Worm (Caenorhabditis elegans) whole organism, dauer: Measurements from ENCODE around the gene taf-3.

Source experiments
- unc-62 ChIP-seq: sonication (generic microtip); optimal IDR thresholded peaks from 2 replicates; lab custom pipeline; 2017; ENCODE audit warnings: missing biosample characterization, missing genetic modification reagents, missing genetic modification characterization

taf-3 gene

DNA sequence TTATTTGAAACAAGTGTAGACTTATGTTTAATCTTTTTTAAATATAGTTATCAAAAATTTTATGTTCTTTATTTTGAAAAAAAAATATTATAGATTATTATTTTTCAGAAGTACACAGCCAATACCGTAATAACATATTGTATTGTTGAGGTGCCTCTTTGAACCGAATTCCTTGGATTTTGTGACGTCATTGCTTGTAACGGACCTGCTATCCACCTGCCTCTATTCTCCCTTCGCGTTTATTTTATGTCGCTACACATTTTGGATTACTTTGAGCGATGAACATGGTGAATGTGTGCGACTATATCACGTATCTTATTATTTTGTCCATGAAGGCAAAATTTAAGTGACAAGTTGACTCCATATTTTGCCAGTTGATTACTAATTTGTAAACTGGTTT lies 5.0 kb upstream of the taf-3 start:
- TF ChIP-seq unc-62 (GFP tag; lab: Kevin White, UChicago) = no peak

DNA sequence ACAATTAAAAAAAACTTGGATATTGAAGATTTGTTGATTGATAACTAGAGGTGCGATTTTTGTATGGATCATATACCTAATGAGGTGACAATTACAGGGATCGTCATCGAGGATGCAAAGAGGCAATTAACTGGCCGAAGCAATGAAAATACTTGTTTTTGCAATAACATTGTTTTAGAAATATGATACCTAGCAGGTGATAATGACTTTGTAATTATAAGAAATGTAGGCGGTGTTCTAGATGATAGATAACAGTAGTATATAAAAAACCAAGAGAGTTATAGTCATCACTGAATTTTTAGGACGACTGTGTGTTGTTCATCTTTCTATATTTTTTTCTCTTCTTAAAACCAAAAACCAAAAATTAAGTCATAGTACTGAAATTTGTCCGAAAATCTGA lies 3.9 kb upstream of the taf-3 start, which contains the start of gene C11G6.2:
Gene C11G6.2, plus strand, starts transcription at position 301 of the 400 bp plus-strand sequence.
- TF ChIP-seq unc-62 (GFP tag; lab: Kevin White, UChicago) = no peak

DNA sequence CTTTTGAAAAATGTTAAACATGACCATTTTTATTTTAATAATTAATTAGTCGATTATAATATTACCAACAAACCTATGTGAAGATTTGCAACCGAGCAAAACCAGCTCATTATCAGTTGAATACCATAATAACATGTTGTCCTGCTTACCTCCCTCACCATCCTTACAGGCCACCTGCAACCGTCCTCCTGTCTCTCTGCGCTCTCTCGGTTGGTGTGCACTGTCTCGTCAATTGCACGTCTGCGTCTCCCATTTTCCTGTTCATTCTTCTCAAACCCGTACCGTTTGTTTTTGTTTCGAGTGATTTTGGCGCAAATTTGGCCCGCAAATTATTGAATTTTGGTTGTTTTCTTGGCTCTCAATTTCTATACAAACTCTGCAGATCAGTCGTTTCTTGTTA lies 810 bp upstream of the taf-3 start:
- no peak for TF ChIP-seq unc-62 (GFP tag; lab: Kevin White, UChicago)

DNA sequence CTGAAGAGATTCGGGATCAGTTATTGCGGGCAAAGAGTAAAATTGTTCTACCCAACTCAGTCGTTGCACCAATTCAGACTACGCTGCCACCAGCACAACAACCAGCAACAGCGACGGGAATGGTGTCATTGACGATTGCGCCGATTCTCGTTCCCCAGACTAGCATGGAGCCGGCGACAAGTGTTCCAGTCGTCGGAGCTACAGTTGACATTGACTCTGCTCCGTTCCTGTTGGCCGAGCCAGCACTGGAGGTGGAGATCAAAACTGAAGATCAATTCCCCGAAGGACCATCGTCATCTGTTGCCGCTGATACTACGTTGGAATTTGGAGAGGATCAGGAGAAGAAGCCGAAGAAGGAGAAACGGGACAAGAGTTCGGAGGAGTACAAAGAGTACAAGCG lies 3.2 kb downstream of the taf-3 start:
- no peak for TF ChIP-seq unc-62 (GFP tag; lab: Kevin White, UChicago)

DNA sequence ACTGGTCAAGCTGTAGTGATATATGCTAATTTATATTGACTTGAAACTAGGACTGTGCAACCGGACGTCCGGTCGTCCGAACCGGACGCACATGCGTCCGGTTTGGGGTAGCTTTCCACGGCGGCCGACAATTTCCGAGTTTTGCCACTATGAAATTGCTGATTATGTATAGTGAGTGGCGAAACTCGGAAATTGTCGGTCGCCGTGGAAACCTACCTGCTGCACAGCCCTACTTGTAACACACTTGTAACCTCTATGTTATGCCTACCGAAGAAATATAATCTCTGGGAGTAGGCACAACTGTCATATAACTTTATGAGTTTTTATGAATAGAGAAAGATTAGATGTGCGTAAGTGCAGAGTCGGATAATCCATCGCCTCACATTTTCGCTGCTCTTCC lies 4.7 kb downstream of the taf-3 start:
- no peak for TF ChIP-seq unc-62 (GFP tag; lab: Kevin White, UChicago)

DNA sequence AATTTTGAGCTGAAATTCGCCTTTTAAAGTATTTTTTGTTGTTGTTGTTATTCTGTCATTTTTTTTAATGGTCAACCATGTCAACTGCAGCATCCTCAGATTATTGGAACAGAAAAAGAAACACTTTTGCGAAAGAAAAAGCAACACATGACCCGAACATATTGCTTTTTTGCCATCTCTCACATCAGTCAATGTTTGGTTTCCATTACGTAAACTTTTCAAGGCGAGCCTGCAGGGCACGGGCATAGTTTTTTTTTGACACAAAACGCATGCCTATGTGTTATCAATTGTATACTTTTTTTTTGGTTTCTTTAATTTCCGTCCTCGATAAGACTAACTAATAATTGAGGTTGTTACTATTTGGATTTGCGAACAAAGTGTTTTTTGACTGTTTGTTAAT lies 5.2 kb downstream of the taf-3 start:
- no peak for TF ChIP-seq unc-62 (GFP tag; lab: Kevin White, UChicago)

DNA sequence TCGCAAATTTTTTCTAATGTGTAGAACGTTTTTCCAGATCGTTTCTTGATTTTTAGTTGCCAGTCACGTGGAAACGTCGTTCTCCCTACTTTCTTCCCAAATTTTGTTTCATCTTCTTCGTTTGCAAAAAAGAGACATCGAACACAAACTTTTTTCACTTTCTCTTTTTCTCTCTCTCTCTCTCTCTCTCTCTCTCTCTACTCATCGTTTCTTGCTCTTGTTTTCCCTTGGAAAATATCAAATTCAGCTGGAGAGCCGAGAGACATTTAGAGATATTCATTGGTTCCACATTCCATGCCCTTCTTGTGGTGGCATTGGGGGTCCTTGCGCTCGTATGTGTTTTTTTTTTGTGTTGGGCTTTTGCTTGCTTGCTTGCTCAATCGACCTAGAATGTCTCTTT lies 7.0 kb downstream of the taf-3 start:
- no peak for TF ChIP-seq unc-62 (GFP tag; lab: Kevin White, UChicago)

DNA sequence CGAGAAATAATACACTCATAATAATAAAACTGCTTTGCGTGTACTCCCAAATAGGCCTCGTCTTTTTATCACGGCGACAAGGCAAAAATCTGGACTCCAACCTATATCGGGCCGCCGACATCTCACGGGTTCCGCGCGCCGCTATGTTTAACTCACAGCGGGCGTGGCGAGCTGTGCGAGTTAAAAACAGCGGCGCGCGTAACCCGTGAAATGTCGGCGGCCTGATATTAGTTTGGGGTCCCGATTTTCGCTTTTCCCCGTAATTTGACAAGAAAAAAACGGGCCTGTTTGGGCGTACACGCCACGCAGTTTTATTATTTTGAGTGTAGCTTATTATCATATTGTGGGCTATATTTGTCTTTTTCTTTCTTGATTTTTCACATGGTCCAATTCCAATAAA lies 9.6 kb downstream of the taf-3 start:
- no peak for TF ChIP-seq unc-62 (GFP tag; lab: Kevin White, UChicago)

DNA sequence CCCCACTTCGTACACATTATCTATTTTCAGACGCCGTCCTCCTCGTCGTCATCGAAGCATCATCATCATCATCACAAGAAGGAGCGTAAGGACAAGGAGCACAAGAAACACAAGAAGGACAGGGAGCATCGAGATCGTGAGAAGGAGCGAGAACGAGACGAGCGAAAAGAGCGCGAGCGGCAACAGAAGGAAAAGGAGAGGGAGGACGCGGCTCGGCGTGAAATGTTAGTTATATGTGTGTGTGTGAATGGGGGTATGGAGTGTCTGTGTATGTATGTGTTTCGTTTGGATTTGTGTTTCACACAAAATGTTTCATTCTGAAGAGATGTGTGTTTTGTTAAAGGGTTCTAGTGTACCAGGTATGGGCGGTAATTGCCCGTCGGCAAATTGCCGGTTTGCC lies 10.0 kb downstream of the taf-3 start:
- no peak for TF ChIP-seq unc-62 (GFP tag; lab: Kevin White, UChicago)

DNA sequence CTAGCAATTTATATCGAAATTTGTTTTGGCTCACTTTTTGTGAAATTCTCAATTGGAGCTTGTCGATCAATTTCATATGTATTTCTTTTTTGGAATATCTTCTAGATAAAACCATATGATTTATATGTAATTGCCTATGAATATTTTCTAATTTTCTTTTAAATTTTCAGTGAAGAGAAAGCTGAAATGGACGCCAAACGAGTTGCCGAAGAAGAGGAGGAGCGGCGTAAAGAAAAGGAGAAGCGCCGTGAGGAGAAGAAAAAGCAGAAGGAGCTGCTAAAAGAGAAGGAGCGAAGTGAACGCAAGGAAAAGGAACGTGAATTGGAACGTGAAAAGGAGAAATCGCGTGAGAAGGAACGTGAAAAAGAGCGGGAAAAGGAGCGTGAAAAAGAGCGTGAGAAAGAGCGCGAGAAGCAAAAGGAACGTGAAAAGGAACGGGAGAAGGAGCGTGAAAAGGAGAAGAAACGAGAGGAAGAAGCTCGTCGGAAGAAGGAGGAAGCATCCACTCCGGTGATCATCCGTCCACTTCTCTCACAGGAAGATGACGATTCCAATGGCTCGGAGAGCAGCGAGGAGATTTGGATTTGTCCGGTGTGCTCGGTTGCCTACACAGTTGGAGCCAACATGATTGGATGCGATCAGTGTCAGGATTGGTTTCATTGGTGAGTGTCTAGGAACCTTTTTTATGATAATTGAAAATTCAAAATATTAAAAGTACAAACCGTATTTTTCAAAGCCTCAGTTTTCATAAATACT lies 11.8 kb downstream of the taf-3 start:
- TF ChIP-seq unc-62 (GFP tag; lab: Kevin White, UChicago) = no peak

DNA sequence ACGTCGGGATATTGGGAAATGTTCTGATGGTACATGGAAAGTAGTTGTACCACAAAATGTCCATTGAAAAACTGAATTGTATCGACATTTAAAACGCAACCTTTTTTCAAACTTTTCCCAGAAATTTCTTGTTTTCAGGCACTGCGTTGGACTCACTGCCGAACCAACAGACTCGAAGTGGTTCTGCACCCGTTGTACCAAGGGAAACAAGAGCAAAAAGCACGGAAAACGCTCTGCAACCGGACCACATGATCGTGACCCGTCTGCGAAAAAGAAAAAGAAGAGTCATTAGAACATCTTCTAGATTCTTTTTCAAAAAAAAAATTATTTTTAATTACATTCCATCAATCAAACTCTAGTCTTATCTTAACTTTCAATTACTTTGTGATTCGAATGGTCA lies 13.1 kb downstream of the taf-3 start:
- TF ChIP-seq unc-62 (GFP tag; lab: Kevin White, UChicago) = no peak

DNA sequence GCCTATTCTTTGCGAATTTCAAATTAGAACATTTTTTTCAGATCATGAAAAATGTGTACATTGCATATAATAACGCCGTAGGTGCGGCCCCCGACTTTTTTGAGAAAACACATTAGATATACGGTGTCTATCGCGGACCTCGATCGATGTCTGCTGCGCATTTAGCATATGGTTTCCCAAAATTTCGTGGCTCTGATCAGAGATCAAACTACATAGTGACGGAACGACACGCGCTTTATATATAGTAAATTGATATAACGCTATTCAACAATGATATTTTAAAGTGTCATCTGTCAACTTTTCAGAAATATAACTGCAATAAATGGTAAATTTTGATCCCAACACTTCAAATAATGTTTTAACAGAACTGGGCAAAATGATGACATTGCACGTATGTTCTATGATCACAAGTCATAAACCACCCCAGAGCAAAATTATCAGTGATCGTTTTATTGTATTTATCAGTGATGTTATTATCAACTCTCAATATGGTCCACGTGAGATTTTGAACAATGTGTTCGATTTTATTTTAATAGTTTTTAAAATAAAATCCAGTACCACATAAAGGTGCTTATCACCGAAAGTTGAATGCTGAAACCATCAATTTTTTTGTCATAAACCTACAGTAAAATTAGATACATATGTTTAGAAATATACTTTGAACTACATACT lies 14.1 kb downstream of the taf-3 start:
- TF ChIP-seq unc-62 (GFP tag; lab: Kevin White, UChicago) = no peak

DNA sequence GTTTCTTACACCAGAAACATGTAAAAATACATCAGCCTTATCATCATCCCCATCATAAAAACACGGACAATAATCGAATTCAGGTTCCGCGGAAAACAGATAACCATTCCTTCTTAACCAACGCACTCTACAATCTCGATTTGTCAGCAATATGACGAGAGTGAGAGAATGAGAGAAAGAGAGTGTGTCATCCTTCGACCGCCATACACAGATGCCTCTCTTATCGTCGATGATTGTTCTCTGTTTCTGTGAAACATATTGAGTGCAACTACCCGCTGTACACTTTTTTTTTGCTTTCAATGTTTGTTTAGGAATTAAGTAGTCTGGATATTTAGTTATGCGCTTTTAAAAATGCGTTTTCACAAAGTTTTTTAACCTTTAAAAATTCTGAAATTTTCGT lies 16.8 kb downstream of the taf-3 start:
- TF ChIP-seq unc-62 (GFP tag; lab: Kevin White, UChicago) = no peak

DNA sequence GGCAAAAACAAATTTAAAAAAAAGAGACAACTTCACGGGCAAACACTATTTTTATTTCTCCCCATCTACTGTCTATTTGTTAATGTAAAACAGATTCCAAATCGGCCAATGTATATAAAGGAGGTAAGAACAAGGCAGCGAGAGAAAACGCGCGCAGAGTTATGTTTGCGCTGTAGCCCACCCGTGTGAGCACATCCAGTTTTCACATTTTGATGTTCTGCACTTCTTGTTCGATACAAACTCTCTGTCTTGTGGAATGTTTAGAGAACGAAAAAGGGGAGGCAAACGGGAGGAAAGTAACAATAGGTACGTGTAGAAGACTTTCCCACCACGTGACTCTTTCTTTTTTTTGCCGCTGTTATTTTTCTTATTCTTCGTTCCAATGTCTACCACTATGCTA lies 20.3 kb downstream of the taf-3 start:
- no peak for TF ChIP-seq unc-62 (GFP tag; lab: Kevin White, UChicago)

DNA sequence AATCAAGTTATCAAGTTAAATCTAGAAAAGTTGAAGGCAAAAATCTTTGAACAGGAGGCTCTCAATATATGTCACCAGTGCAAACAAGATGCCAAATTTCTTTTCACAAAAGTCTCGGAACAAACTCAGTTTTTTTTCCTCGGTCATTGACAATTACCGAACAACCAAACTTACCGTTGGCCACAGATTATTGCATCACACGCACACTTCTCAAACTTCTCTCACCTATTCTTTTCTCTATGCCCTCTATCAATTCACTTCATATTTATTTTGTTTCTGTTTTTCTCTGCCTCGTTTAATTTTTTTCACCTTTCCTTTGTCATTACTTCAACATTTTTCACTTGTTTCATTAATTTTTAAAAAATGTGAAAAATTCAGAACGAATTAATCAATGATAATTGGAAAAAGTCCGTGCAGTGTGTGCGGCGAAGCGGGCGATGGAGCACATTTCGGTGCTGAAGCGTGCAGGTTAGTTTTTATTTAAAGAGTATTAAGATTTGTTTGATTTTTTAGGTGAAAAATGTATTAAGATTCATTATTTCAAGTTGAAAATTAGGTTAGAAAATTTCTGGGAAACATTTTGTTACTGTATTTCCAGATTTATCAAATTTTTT lies 22.5 kb downstream of the taf-3 start, which contains the start of gene nhr-28:
Gene nhr-28, plus strand, starts transcription at position 379 of the 614 bp plus-strand sequence.
- no peak for TF ChIP-seq unc-62 (GFP tag; lab: Kevin White, UChicago)

DNA sequence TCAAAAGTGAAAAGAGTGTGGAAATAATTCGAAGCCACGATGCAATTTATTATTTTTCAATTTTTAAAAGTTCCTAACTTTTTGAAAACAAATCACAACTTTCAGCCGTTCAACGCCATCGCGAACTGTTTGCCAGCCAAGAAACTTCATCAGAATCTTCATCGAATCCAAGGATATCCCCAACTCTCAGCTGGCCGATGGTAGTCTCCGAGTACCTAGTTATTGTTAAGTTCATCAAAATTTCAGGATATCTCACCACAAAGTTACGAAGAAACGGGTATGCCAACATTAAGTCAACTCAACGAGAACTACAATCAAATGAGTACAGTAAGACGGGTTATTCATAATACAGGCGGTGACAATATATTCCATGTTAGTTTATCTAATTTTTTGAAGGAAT lies 24.1 kb downstream of the taf-3 start:
- no peak for TF ChIP-seq unc-62 (GFP tag; lab: Kevin White, UChicago)
